Worm (Caenorhabditis elegans) whole organism, young adult: Measurements from ENCODE around the gene tdpo-1.

Source experiments
- B0019.2 ChIP-seq: fragments of 200-800 bp; sonication (Bioruptor generic); conservative IDR thresholded peaks from 2 replicates; pipeline ENCODE4 v1.3.6; 2022; ENCODE audit warnings: missing genetic modification reagents, missing genetic modification characterization, missing compliant biosample characterization
- B0336.3 ChIP-seq: fragments of 200-800 bp; sonication (Bioruptor generic); IDR thresholded peaks from 2 replicates; pipeline ENCODE4 v1.3.6; 2022; ENCODE audit warnings: missing genetic modification characterization, missing compliant biosample characterization
- K11D2.4 ChIP-seq: fragments of 200-800 bp; sonication (Bioruptor generic); IDR thresholded peaks from 2 replicates; pipeline ENCODE4 v1.3.6; 2022; ENCODE audit warnings: missing genetic modification reagents, missing genetic modification characterization, missing compliant biosample characterization
- T07F8.4 ChIP-seq: sonication (generic microtip); optimal IDR thresholded peaks from 2 replicates; lab custom pipeline; 2016; ENCODE audit warnings: mild to moderate bottlenecking, missing genetic modification characterization, moderate library complexity, missing compliant biosample characterization
- Y67H2A.10 ChIP-seq: fragments of 200-800 bp; sonication (Bioruptor generic); conservative IDR thresholded peaks from 2 replicates; pipeline ENCODE4 v1.3.6; 2022; ENCODE audit warnings: missing genetic modification reagents, missing genetic modification characterization, missing compliant biosample characterization
- Y79H2A.3 ChIP-seq: fragments of 200-800 bp; sonication (Bioruptor generic); conservative IDR thresholded peaks from 2 replicates; pipeline ENCODE4 v1.3.6; 2022; ENCODE audit warnings: missing genetic modification reagents, missing genetic modification characterization, missing compliant biosample characterization
- ama-1 ChIP-seq, 3 experiments: fragments of 150-350 bp in 1 of 3; sonication (generic microtip) in 2 of 3; optimal IDR thresholded peaks; 2 replicates each; lab custom pipeline; 2014 to 2018; ENCODE audit warnings: missing biosample characterization in 2 of 3, missing genetic modification characterization in 2 of 3, missing genetic modification reagents in 2 of 3
- athp-1 ChIP-seq: sonication (generic microtip); optimal IDR thresholded peaks from 2 replicates; lab custom pipeline; 2017; ENCODE audit warnings: mild to moderate bottlenecking, missing genetic modification characterization, missing compliant biosample characterization
- attf-3 ChIP-seq: fragments of 200-800 bp; sonication (Bioruptor generic); conservative IDR thresholded peaks from 2 replicates; pipeline ENCODE4 v1.3.6; 2022; ENCODE audit warnings: missing genetic modification reagents, missing genetic modification characterization, missing compliant biosample characterization
- attf-5 ChIP-seq: fragments of 200-800 bp; sonication (Bioruptor generic); optimal IDR thresholded peaks from 2 replicates; lab custom pipeline; 2018; ENCODE audit warnings: mild to moderate bottlenecking, missing genetic modification characterization, missing compliant biosample characterization
- cebp-1 ChIP-seq, 2 experiments: fragments of 200-800 bp in 1 of 2; sonication (Bioruptor generic) in 1 of 2; sonication (generic microtip) in 1 of 2; IDR thresholded peaks in 1 of 2; optimal IDR thresholded peaks in 1 of 2; 2 replicates each; pipeline versions ENCODE4 v1.3.6 to Lab custom; 2017 to 2022; ENCODE audit warnings: missing compliant biosample characterization in 2 of 2, missing genetic modification characterization in 2 of 2, mild to moderate bottlenecking in 1 of 2, missing genetic modification reagents in 1 of 2, moderate library complexity in 1 of 2
- ceh-27 ChIP-seq: fragments of 200-800 bp; sonication (Bioruptor generic); optimal IDR thresholded peaks from 2 replicates; lab custom pipeline; 2018; ENCODE audit warnings: mild to moderate bottlenecking, missing genetic modification characterization, moderate library complexity, missing compliant biosample characterization
- ceh-91 ChIP-seq: fragments of 200-800 bp; sonication (Bioruptor generic); IDR thresholded peaks from 2 replicates; pipeline ENCODE4 v1.3.6; 2022; ENCODE audit warnings: missing genetic modification reagents, missing genetic modification characterization, missing compliant biosample characterization
- dpff-1 ChIP-seq: sonication (generic microtip); optimal IDR thresholded peaks from 2 replicates; lab custom pipeline; 2017; ENCODE audit warnings: mild to moderate bottlenecking, missing genetic modification characterization, missing compliant biosample characterization
- efl-1 ChIP-seq: fragments of 150-350 bp; optimal IDR thresholded peaks from 2 replicates; lab custom pipeline; 2014; ENCODE audit warnings: missing biosample characterization, missing genetic modification reagents, missing genetic modification characterization
- egl-44 ChIP-seq: fragments of 200-800 bp; sonication (Bioruptor generic); IDR thresholded peaks from 2 replicates; pipeline ENCODE4 v1.3.6; 2022; ENCODE audit warnings: missing genetic modification reagents, missing genetic modification characterization, missing compliant biosample characterization
- egrh-3 ChIP-seq: fragments of 200-800 bp; sonication (Bioruptor generic); IDR thresholded peaks from 2 replicates; pipeline ENCODE4 v1.3.6; 2022; ENCODE audit warnings: missing genetic modification reagents, missing genetic modification characterization, missing compliant biosample characterization
- ets-4 ChIP-seq: fragments of 200-800 bp; sonication (Bioruptor generic); optimal IDR thresholded peaks from 2 replicates; lab custom pipeline; 2018; ENCODE audit warnings: mild to moderate bottlenecking, missing genetic modification characterization, missing compliant biosample characterization
- fkh-3 ChIP-seq: sonication (generic microtip); optimal IDR thresholded peaks from 2 replicates; lab custom pipeline; 2016; ENCODE audit warnings: mild to moderate bottlenecking, missing genetic modification characterization, missing compliant biosample characterization
- lin-35 ChIP-seq, 3 experiments: fragments of 150-350 bp in 2 of 3; sonication (generic microtip) in 1 of 3; optimal IDR thresholded peaks; 2 replicates each; lab custom pipeline; 2014 to 2018; ENCODE audit warnings: missing biosample characterization in 3 of 3, missing genetic modification characterization in 3 of 3, missing genetic modification reagents in 3 of 3
- lir-1 ChIP-seq: fragments of 200-800 bp; sonication (Bioruptor generic); conservative IDR thresholded peaks from 2 replicates; pipeline ENCODE4 v1.3.6; 2022; ENCODE audit warnings: missing genetic modification reagents, missing genetic modification characterization, missing compliant biosample characterization
- lsy-27 ChIP-seq: sonication (generic microtip); optimal IDR thresholded peaks from 2 replicates; lab custom pipeline; 2017; ENCODE audit warnings: missing genetic modification characterization, mild to moderate bottlenecking, missing compliant biosample characterization, antibody characterized with exemption, missing genotype, borderline replicate concordance; ENCODE audit not compliant: insufficient read depth
- madf-6 ChIP-seq: fragments of 200-800 bp; sonication (Bioruptor generic); IDR thresholded peaks from 2 replicates; pipeline ENCODE4 v1.3.6; 2022; ENCODE audit warnings: missing genetic modification reagents, missing genetic modification characterization, missing compliant biosample characterization
- madf-8 ChIP-seq: fragments of 200-800 bp; sonication (Bioruptor generic); conservative IDR thresholded peaks from 2 replicates; pipeline ENCODE4 v1.3.6; 2022; ENCODE audit warnings: missing genetic modification reagents, missing genetic modification characterization, missing compliant biosample characterization
- mcd-1 ChIP-seq: fragments of 200-800 bp; sonication (Bioruptor generic); IDR thresholded peaks from 2 replicates; pipeline ENCODE4 v1.3.6; 2022; ENCODE audit warnings: missing genetic modification reagents, missing genetic modification characterization, missing compliant biosample characterization
- mxl-1 ChIP-seq: sonication (generic microtip); optimal IDR thresholded peaks from 2 replicates; lab custom pipeline; 2016; ENCODE audit warnings: missing genetic modification characterization, missing compliant biosample characterization
- pbrm-1 ChIP-seq: fragments of 200-800 bp; sonication (Bioruptor generic); IDR thresholded peaks from 2 replicates; pipeline ENCODE4 v1.3.6; 2022; ENCODE audit warnings: missing genetic modification reagents, missing genetic modification characterization, missing compliant biosample characterization
- pha-4 ChIP-seq: fragments of 150-350 bp; sonication (generic microtip); optimal IDR thresholded peaks from 2 replicates; lab custom pipeline; 2014; ENCODE audit warnings: missing biosample characterization, missing genetic modification reagents, missing genetic modification characterization
- xnd-1 ChIP-seq: sonication (generic microtip); optimal IDR thresholded peaks from 2 replicates; lab custom pipeline; 2016; ENCODE audit warnings: missing genotype, missing genetic modification reagents, missing genetic modification characterization, missing compliant biosample characterization
- zim-3 ChIP-seq: sonication (generic microtip); optimal IDR thresholded peaks from 2 replicates; lab custom pipeline; 2017; ENCODE audit warnings: mild to moderate bottlenecking, missing genetic modification characterization, moderate library complexity, missing compliant biosample characterization
- ztf-18 ChIP-seq: sonication (generic microtip); optimal IDR thresholded peaks from 2 replicates; lab custom pipeline; 2016; ENCODE audit warnings: missing genotype, mild to moderate bottlenecking, missing genetic modification characterization, missing compliant biosample characterization
- ztf-22 ChIP-seq: fragments of 200-800 bp; sonication (Bioruptor generic); optimal IDR thresholded peaks from 2 replicates; lab custom pipeline; 2018; ENCODE audit warnings: mild to moderate bottlenecking, missing genetic modification characterization, moderate library complexity, missing compliant biosample characterization
- ztf-28 ChIP-seq: fragments of 200-800 bp; sonication (Bioruptor generic); IDR thresholded peaks from 2 replicates; pipeline ENCODE4 v1.3.6; 2022; ENCODE audit warnings: missing genetic modification reagents, missing genetic modification characterization, missing compliant biosample characterization
- ztf-6 ChIP-seq: fragments of 200-800 bp; sonication (Bioruptor generic); IDR thresholded peaks from 2 replicates; pipeline ENCODE4 v1.3.6; 2022; ENCODE audit warnings: missing genetic modification reagents, missing genetic modification characterization, missing compliant biosample characterization

The tdpo-1 gene

DNA sequence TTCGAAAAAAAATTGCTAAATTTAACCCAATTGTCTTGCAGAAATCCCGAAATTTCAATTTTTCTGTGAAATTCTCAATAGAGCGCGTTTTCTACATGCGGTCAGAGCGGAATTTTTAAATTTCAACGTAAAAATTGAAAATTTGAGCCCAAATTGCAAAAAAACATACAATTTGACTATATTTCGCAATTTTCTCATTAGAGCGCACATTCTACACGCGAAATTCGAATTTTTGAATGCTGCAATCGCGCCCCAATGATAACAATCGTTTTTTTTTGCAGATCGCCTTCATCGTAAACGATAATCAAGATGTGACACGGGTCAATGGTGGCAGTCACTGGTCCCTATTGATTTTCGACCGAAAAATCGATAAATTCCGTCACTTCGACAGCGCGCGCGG is 4.4 kb downstream of the tdpo-1 start:
- TF ChIP-seq ztf-22 (GFP tag; lab: Kevin White, UChicago) (no peak), mcd-1 (GFP tag; lab: Robert Waterston, UW) (peak; percentile 46; the same call in 1 of the 2 replicates), cebp-1 (GFP tag; IDR thresholded peaks at IDR 0.05; lab: Robert Waterston, UW) (no peak), cebp-1 (tag; optimal IDR thresholded peaks at IDR 0.05; lab: Kevin White, UChicago) (peak; percentile 64)

DNA sequence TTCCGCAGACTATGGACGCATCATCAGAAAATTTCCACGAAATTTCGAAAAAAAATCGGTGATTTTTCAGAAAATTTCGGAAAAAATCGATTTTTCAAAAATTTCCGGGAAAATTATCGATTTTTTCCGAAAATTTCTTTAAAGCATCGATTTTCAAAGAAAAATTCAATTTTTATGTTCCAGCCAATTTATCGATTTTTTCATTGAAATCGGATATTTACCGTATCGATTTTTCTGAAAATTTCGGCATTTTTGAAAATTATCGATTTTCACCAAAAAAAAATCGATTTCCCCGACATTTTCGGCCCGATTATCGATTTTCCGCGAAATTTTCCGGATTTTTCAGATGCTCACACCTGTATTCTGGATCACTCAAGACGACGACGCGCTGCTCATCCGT is 5.5 kb downstream of the tdpo-1 start, which contains the start of gene Y48A5A.1:
Gene Y48A5A.1 (plus strand): TSS at position 347 of the 400 bp plus-strand sequence.
- TF ChIP-seq zim-3 (no peak), B0336.3 (GFP tag; lab: Robert Waterston, UW) (no peak), ztf-6 (no peak), ztf-18 (tag; lab: Kevin White, UChicago) (no peak), xnd-1 (tag; lab: Kevin White, UChicago) (no peak), mxl-1 (tag; lab: Kevin White, UChicago) (no peak), athp-1 (tag; lab: Kevin White, UChicago) (no peak), B0019.2 (GFP tag; lab: Robert Waterston, UW) (no peak), lsy-27 (tag; lab: Kevin White, UChicago) (no peak)

DNA sequence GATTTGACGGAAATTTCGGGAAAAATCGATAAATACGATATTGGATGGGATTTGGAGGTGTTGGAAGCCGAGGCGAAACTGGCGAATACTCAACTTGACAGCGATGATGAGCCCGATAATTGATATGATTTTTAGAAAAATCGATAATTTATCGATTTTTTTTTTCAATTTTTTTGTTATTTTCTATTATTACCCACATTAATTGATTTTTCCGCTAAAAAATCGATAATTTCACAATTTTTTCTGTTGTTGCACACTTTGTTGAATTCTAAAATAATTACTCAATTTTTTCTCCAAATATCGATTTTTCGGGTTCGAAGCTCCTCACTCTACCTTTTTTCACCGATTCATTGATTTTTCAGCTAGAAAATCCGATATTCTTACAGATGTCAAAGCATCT is 9.7 kb downstream of the tdpo-1 start, which contains the start of gene Y48A5A.3:
Gene Y48A5A.3 (plus strand): TSS at position 385 of the 400 bp plus-strand sequence.
- no peak for TF ChIP-seq lin-35 (GFP tag; optimal IDR thresholded peaks at IDR 0.05; lab: Kevin White, UChicago)
- TF ChIP-seq ztf-28 (GFP tag; lab: Robert Waterston, UW) = no peak
- no peak for TF ChIP-seq egrh-3
- TF ChIP-seq lir-1 (GFP tag; lab: Robert Waterston, UW) = no peak
- no peak for TF ChIP-seq dpff-1 (tag; lab: Kevin White, UChicago)
- TF ChIP-seq pbrm-1 (GFP tag; lab: Robert Waterston, UW) = no peak
- TF ChIP-seq ets-4 (GFP tag; lab: Kevin White, UChicago) = no peak
- TF ChIP-seq T07F8.4 = no peak
- TF ChIP-seq fkh-3 (tag; lab: Kevin White, UChicago) = no peak
- no peak for TF ChIP-seq egl-44 (GFP tag; lab: Robert Waterston, UW)
- TF ChIP-seq Y67H2A.10 (GFP tag; lab: Robert Waterston, UW) = no peak

DNA sequence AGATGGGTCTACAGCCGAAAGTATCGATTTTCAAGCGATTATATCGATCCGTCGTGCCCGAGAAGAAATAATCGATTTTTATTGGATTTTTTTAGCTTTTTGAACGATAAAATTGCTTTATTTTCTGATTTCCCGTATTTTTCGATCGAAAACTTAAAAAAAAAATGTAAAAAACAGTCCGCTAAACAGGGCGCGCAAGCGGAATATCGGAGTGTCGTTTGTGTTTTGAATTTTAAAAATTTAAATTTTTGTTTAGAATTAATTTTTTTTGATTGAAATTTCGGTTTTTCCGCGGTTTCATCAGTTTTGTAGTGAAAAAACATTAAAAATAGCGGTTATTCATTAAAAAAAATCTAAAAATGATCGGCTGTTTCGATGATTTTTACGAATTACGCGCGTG is 10.5 kb downstream of the tdpo-1 start:
- TF ChIP-seq attf-3 (GFP tag; lab: Robert Waterston, UW) = peak; percentile 75
- peak; percentile 41 for TF ChIP-seq efl-1
- 0 out of 2 replicates have a peak, but pooled peaks have one; percentile 18 for TF ChIP-seq ceh-91
- no peak for TF ChIP-seq ceh-27 (GFP tag; lab: Kevin White, UChicago)
- TF ChIP-seq madf-6 (GFP tag; lab: Robert Waterston, UW) = peak; percentile 8; the same call in 1 of the 2 replicates
- no peak for TF ChIP-seq attf-5 (GFP tag; lab: Kevin White, UChicago)
- TF ChIP-seq Y79H2A.3 (GFP tag; lab: Robert Waterston, UW) = no peak
- 0 out of 2 replicates have a peak, but pooled peaks have one; percentile 11 for TF ChIP-seq madf-8 (GFP tag; lab: Robert Waterston, UW)
- TF ChIP-seq K11D2.4 (GFP tag; lab: Robert Waterston, UW) = no peak
- TF ChIP-seq ama-1 (optimal IDR thresholded peaks at IDR 0.05; lab: Kevin White, UChicago) = no peak
- no peak for TF ChIP-seq ama-1 (GFP tag; optimal IDR thresholded peaks at IDR 0.05; lab: Kevin White, UChicago)
- TF ChIP-seq lin-35 (GFP tag; optimal IDR thresholded peaks at IDR 0.05; lab: Kevin White, UChicago) = no peak
- TF ChIP-seq pha-4 (tag; lab: Kevin White, UChicago) = no peak
- no peak for TF ChIP-seq fkh-3 (tag; lab: Kevin White, UChicago)
